Worm (Caenorhabditis elegans) whole organism, L4 larva: ENCODE data around the gene C37H5.13.

Experiments used
- F10B5.3 ChIP-seq: sonication (generic microtip); optimal IDR thresholded peaks from 2 replicates; lab custom pipeline; 2016; ENCODE audit warnings: mild to moderate bottlenecking, missing genetic modification characterization, missing compliant biosample characterization
- F44E2.7 ChIP-seq: fragments of 200-800 bp; sonication (Bioruptor generic); IDR thresholded peaks from 2 replicates; pipeline ENCODE4 v2.1.2; 2022; ENCODE audit warnings: missing genetic modification characterization, missing compliant biosample characterization
- R02D3.7 ChIP-seq: fragments of 150-350 bp; sonication (generic microtip); optimal IDR thresholded peaks from 3 replicates; lab custom pipeline; 2014; ENCODE audit warnings: missing biosample characterization, missing genetic modification characterization
- T20F7.1 ChIP-seq: fragments of 200-800 bp; sonication (Bioruptor generic); optimal IDR thresholded peaks from 2 replicates; lab custom pipeline; 2018; ENCODE audit warnings: mild to moderate bottlenecking, missing genetic modification characterization, missing compliant biosample characterization
- Y48G9A.11 ChIP-seq: fragments of 200-800 bp; sonication (Bioruptor generic); IDR thresholded peaks from 2 replicates; pipeline ENCODE4 v1.3.6; 2022; ENCODE audit warnings: missing genetic modification reagents, missing genetic modification characterization, missing compliant biosample characterization
- Y5F2A.4 ChIP-seq: fragments of 200-800 bp; sonication (Bioruptor generic); optimal IDR thresholded peaks from 2 replicates; lab custom pipeline; 2018; ENCODE audit warnings: mild to moderate bottlenecking, missing genetic modification characterization, missing compliant biosample characterization
- ZK337.2 ChIP-seq: fragments of 200-800 bp; sonication (Bioruptor generic); IDR thresholded peaks from 2 replicates; pipeline ENCODE4 v1.3.6; 2022; ENCODE audit warnings: missing genetic modification reagents, missing genetic modification characterization, missing compliant biosample characterization
- ZK546.5 ChIP-seq, 2 experiments: sonication (generic microtip); optimal IDR thresholded peaks; 2 replicates each; lab custom pipeline; 2017; ENCODE audit warnings: missing biosample characterization in 2 of 2, missing genetic modification characterization in 2 of 2
- ceh-28 ChIP-seq: fragments of 150-350 bp; optimal IDR thresholded peaks from 2 replicates; lab custom pipeline; 2014; ENCODE audit warnings: missing biosample characterization, missing genetic modification reagents, missing genetic modification characterization
- ceh-32 ChIP-seq: sonication (generic microtip); optimal IDR thresholded peaks from 2 replicates; lab custom pipeline; 2016; ENCODE audit warnings: mild to moderate bottlenecking, missing genetic modification characterization, missing compliant biosample characterization; ENCODE audit not compliant: poor library complexity
- ceh-82 ChIP-seq: sonication (generic microtip); optimal IDR thresholded peaks from 2 replicates; lab custom pipeline; 2017; ENCODE audit warnings: missing biosample characterization, missing genetic modification characterization
- daf-12 ChIP-seq: fragments of 150-350 bp; optimal IDR thresholded peaks from 2 replicates; lab custom pipeline; 2014; ENCODE audit warnings: missing biosample characterization, missing genetic modification reagents, missing genetic modification characterization
- daf-8 ChIP-seq: fragments of 200-800 bp; sonication (Bioruptor generic); IDR thresholded peaks from 2 replicates; pipeline ENCODE4 v1.3.6; 2022; ENCODE audit warnings: missing genetic modification characterization, missing compliant biosample characterization
- egl-27 ChIP-seq: sonication (generic microtip); optimal IDR thresholded peaks from 3 replicates; lab custom pipeline; 2017; ENCODE audit warnings: missing biosample characterization, missing genetic modification reagents, missing genetic modification characterization
- fkh-10 ChIP-seq: fragments of 150-350 bp; optimal IDR thresholded peaks from 2 replicates; lab custom pipeline; 2014; ENCODE audit warnings: missing biosample characterization, missing genetic modification reagents, missing genetic modification characterization
- gei-8 ChIP-seq: fragments of 200-800 bp; sonication (Bioruptor generic); optimal IDR thresholded peaks from 2 replicates; lab custom pipeline; 2018; ENCODE audit warnings: mild to moderate bottlenecking, missing genetic modification characterization, missing compliant biosample characterization
- hif-1 ChIP-seq, 2 experiments: sonication (generic microtip); optimal IDR thresholded peaks; 2 replicates each; lab custom pipeline; 2016 to 2017; ENCODE audit warnings: missing compliant biosample characterization in 2 of 2, missing genetic modification characterization in 2 of 2, missing genetic modification reagents in 2 of 2, missing genotype in 2 of 2, mild to moderate bottlenecking in 1 of 2
- hmg-1.1 ChIP-seq: fragments of 200-800 bp; sonication (Bioruptor generic); IDR thresholded peaks from 2 replicates; pipeline ENCODE4 v1.3.6; 2022; ENCODE audit warnings: missing genetic modification reagents, missing genetic modification characterization, missing compliant biosample characterization
- lin-38 ChIP-seq: fragments of 200-800 bp; sonication (Bioruptor generic); IDR thresholded peaks from 2 replicates; pipeline ENCODE4 v1.3.6; 2022; ENCODE audit warnings: missing genetic modification reagents, missing genetic modification characterization, missing compliant biosample characterization
- lir-3 ChIP-seq: sonication (generic microtip); optimal IDR thresholded peaks from 2 replicates; lab custom pipeline; 2016; ENCODE audit warnings: mild to moderate bottlenecking, missing genetic modification characterization, missing compliant biosample characterization
- lsy-2 ChIP-seq, 2 experiments: fragments of 150-350 bp in 1 of 2; sonication (generic microtip) in 1 of 2; optimal IDR thresholded peaks; 2 replicates each; lab custom pipeline; 2014 to 2017; ENCODE audit warnings: missing biosample characterization in 2 of 2, missing genetic modification characterization in 2 of 2
- madf-9 ChIP-seq: fragments of 200-800 bp; sonication (Bioruptor generic); conservative IDR thresholded peaks from 2 replicates; pipeline ENCODE4 v1.3.6; 2022; ENCODE audit warnings: missing genetic modification reagents, missing genetic modification characterization, missing compliant biosample characterization
- mdt-29 ChIP-seq: fragments of 200-800 bp; sonication (Bioruptor generic); IDR thresholded peaks from 2 replicates; pipeline ENCODE4 v1.3.6; 2022; ENCODE audit warnings: missing genetic modification reagents, missing genetic modification characterization, missing compliant biosample characterization
- nhr-10 ChIP-seq: fragments of 150-350 bp; optimal IDR thresholded peaks from 2 replicates; lab custom pipeline; 2014; ENCODE audit warnings: missing biosample characterization, missing genetic modification characterization
- nhr-11 ChIP-seq: fragments of 150-350 bp; optimal IDR thresholded peaks from 2 replicates; lab custom pipeline; 2014; ENCODE audit warnings: missing biosample characterization, missing genetic modification characterization
- nhr-25 ChIP-seq: sonication (generic microtip); optimal IDR thresholded peaks from 2 replicates; lab custom pipeline; 2017; ENCODE audit warnings: missing genetic modification characterization, mild to moderate bottlenecking, missing compliant biosample characterization, antibody characterized with exemption, moderate library complexity, borderline replicate concordance; ENCODE audit not compliant: insufficient read depth
- pha-4 ChIP-seq, 2 experiments: fragments of 150-350 bp in 1 of 2; fragments of 200-800 bp in 1 of 2; sonication (Bioruptor generic) in 1 of 2; IDR thresholded peaks in 1 of 2; optimal IDR thresholded peaks in 1 of 2; 2 replicates each; pipeline versions ENCODE4 v1.3.6 to Lab custom; 2014 to 2022; ENCODE audit warnings: missing genetic modification characterization in 2 of 2, missing genetic modification reagents in 2 of 2, missing biosample characterization in 1 of 2, missing compliant biosample characterization in 1 of 2
- php-3 ChIP-seq: fragments of 200-800 bp; sonication (Bioruptor generic); IDR thresholded peaks from 2 replicates; pipeline ENCODE4 v1.3.6; 2022; ENCODE audit warnings: missing genetic modification reagents, missing genetic modification characterization, missing compliant biosample characterization
- pqm-1 ChIP-seq: sonication (generic microtip); optimal IDR thresholded peaks from 2 replicates; lab custom pipeline; 2017; ENCODE audit warnings: missing biosample characterization, missing genetic modification characterization
- set-16 ChIP-seq: fragments of 200-800 bp; sonication (Bioruptor generic); IDR thresholded peaks from 2 replicates; pipeline ENCODE4 v1.3.6; 2022; ENCODE audit warnings: missing genetic modification reagents, missing genetic modification characterization, missing compliant biosample characterization
- snpc-4 ChIP-seq: fragments of 150-350 bp; optimal IDR thresholded peaks from 2 replicates; lab custom pipeline; 2014; ENCODE audit warnings: missing biosample characterization, missing genetic modification characterization
- spr-3 ChIP-seq: fragments of 200-800 bp; sonication (Bioruptor generic); optimal IDR thresholded peaks from 2 replicates; lab custom pipeline; 2018; ENCODE audit warnings: mild to moderate bottlenecking, missing genetic modification characterization, missing compliant biosample characterization
- tag-97 ChIP-seq: fragments of 200-800 bp; sonication (Bioruptor generic); IDR thresholded peaks from 2 replicates; pipeline ENCODE4 v1.3.6; 2022; ENCODE audit warnings: missing genetic modification characterization, missing compliant biosample characterization
- unc-130 ChIP-seq: sonication (generic microtip); optimal IDR thresholded peaks from 2 replicates; lab custom pipeline; 2016; ENCODE audit warnings: missing genetic modification reagents, missing genetic modification characterization, missing compliant biosample characterization
- unc-39 ChIP-seq: sonication (generic microtip); optimal IDR thresholded peaks from 2 replicates; lab custom pipeline; 2017; ENCODE audit warnings: missing biosample characterization, missing genetic modification characterization
- vab-7 ChIP-seq: fragments of 200-800 bp; sonication (Bioruptor generic); IDR thresholded peaks from 2 replicates; pipeline ENCODE4 v1.3.6; 2022; ENCODE audit warnings: missing genetic modification reagents, missing genetic modification characterization, missing compliant biosample characterization
- zag-1 ChIP-seq: fragments of 150-350 bp; optimal IDR thresholded peaks from 2 replicates; lab custom pipeline; 2014; ENCODE audit warnings: missing biosample characterization, missing genetic modification characterization
- zip-2 ChIP-seq: fragments of 150-350 bp; optimal IDR thresholded peaks from 2 replicates; lab custom pipeline; 2014; ENCODE audit warnings: missing biosample characterization, missing genetic modification characterization
- ztf-11 ChIP-seq: fragments of 150-350 bp; optimal IDR thresholded peaks from 2 replicates; lab custom pipeline; 2014; ENCODE audit warnings: missing biosample characterization, missing genetic modification characterization

The C37H5.13 gene

ce11 chrV:4879251-4879650, 16.5 kb upstream of the C37H5.13 start, which contains the start of gene T19H12.15:
Gene T19H12.15, minus strand, starts transcription at chrV:4879351.
- no peak for TF ChIP-seq php-3 (GFP tag; lab: Robert Waterston, UW)
- no peak for TF ChIP-seq lsy-2 (tag; optimal IDR thresholded peaks at IDR 0.05; lab: Kevin White, UChicago)
- no peak for TF ChIP-seq Y5F2A.4 (GFP tag; lab: Kevin White, UChicago)
- TF ChIP-seq, all 104 proteins: peak for 0

- TF ChIP-seq F44E2.7 (GFP tag; lab: Robert Waterston, UW) (no peak), mdt-29 (GFP tag; lab: Robert Waterston, UW) (no peak), ceh-28 (no peak), snpc-4 (tag; lab: Kevin White, UChicago) (no peak), T20F7.1 (no peak)
Observed at ce11 chrV:4877587-4877986, 14.8 kb upstream of the C37H5.13 start, which contains the start of gene T19H12.6. Gene T19H12.6, minus strand, starts transcription at chrV:4877687.

ce11 chrV:4871992-4872391, 9.2 kb upstream of the C37H5.13 start, which contains the start of gene srd-33:
Gene srd-33, plus strand, starts transcription at chrV:4872292.
- TF ChIP-seq ceh-32 (tag; lab: Kevin White, UChicago) (no peak), daf-8 (GFP tag; lab: Robert Waterston, UW) (no peak), nhr-11 (no peak), set-16 (GFP tag; lab: Robert Waterston, UW) (no peak), unc-39 (tag; lab: Kevin White, UChicago) (no peak), pqm-1 (tag; lab: Kevin White, UChicago) (no peak), ceh-28 (no peak), zip-2 (tag; lab: Kevin White, UChicago) (no peak), madf-9 (no peak), pha-4 (GFP tag; IDR thresholded peaks at IDR 0.05; lab: Robert Waterston, UW) (no peak), pha-4 (tag; optimal IDR thresholded peaks at IDR 0.05; lab: Kevin White, UChicago) (no peak), lin-38 (GFP tag; lab: Robert Waterston, UW) (no peak), nhr-10 (tag; lab: Kevin White, UChicago) (no peak), Y48G9A.11 (no peak), zag-1 (tag; lab: Kevin White, UChicago) (no peak), gei-8 (GFP tag; lab: Kevin White, UChicago) (no peak)

ce11 chrV:4870627-4871026, 7.9 kb upstream of the C37H5.13 start:
- TF ChIP-seq php-3 (GFP tag; lab: Robert Waterston, UW) (no peak), ZK337.2 (no peak), fkh-10 (GFP tag; lab: Kevin White, UChicago) (no peak), R02D3.7 (tag; lab: Kevin White, UChicago) (no peak), ztf-11 (tag; lab: Kevin White, UChicago) (no peak), set-16 (GFP tag; lab: Robert Waterston, UW) (no peak), F10B5.3 (tag; lab: Kevin White, UChicago) (no peak), hif-1 (tag; optimal IDR thresholded peaks at IDR 0.05; lab: Kevin White, UChicago) (no peak), hmg-1.1 (GFP tag; lab: Robert Waterston, UW) (no peak), tag-97 (GFP tag; lab: Robert Waterston, UW) (no peak), nhr-25 (tag; lab: Kevin White, UChicago) (no peak), egl-27 (tag; lab: Kevin White, UChicago) (no peak), T20F7.1 (no peak)

ce11 chrV:4868698-4869097, 5.9 kb upstream of the C37H5.13 start:
- TF ChIP-seq ceh-82 (tag; lab: Kevin White, UChicago) (no peak), lir-3 (tag; lab: Kevin White, UChicago) (no peak), spr-3 (no peak), daf-12 (tag; lab: Kevin White, UChicago) (no peak), vab-7 (GFP tag; lab: Robert Waterston, UW) (no peak), T20F7.1 (no peak), unc-130 (GFP tag; lab: Kevin White, UChicago) (no peak), ztf-11 (tag; lab: Kevin White, UChicago) (no peak), ZK546.5 (tag; optimal IDR thresholded peaks at IDR 0.05; lab: Kevin White, UChicago) (no peak)
